Worm (Caenorhabditis elegans): ENCODE data around the gene clh-6.

The clh-6 gene

DNA sequence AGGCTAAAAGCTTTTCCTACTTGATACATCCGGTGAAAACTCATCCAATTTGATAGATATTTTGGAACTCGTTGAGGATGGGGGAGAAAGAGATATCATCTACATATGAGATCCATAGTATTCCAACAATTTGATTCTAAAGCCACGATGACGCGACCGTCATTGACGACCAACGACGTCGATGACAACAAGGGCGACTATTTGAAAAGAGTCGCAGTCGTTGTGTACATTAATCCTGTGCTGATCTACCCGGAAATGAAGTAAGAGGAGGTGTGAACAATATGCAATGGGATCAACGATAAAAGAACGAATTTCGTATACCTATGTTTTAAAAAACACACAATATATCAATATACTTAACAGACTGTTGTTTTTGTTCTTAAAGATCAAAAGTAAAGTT, 35.0 kb downstream of the clh-6 start:
- TF ChIP-seq lin-39 (tag; optimal IDR thresholded peaks at IDR 0.05) (no peak), aly-2 (tag; optimal IDR thresholded peaks at IDR 0.05) (no peak), ZK546.5 (tag; optimal IDR thresholded peaks at IDR 0.05) (no peak), sem-4 (tag; optimal IDR thresholded peaks at IDR 0.05) (no peak)

DNA sequence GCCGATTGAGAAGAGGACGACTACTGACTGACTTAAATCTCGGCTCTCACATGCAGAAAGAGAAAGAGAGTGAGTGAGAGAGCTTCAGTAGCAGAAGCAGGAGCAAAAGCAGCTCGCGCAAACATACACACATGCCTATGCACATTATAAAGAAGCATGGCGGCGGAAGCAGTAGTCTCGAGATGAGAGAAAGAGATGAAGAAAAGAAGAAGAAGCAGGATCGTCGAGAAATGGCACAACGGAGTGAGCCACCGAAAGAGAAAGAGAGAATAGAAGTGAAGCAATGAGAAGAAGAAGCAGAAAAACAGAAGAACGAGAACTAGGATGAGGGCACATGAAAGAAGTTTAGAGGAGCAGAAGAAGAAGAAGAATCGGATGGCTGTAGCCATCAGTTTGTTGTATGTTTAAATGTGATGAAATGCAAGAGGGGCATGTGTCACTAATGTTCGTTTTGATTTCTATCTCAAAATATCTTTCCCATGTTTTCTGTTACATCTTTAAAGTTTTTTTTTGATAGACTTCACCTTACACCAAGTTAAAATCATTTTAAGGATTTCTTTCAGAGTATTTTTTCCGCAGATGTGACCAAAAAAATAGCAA, 36.2 kb downstream of the clh-6 start:
- TF ChIP-seq egl-27 (tag; optimal IDR thresholded peaks at IDR 0.05) (no peak), nhr-237 (tag; optimal IDR thresholded peaks at IDR 0.05) (no peak), unc-39 (tag; optimal IDR thresholded peaks at IDR 0.05) (no peak), fos-1 (tag; optimal IDR thresholded peaks at IDR 0.05) (no peak), elt-1 (tag; optimal IDR thresholded peaks at IDR 0.05) (no peak), mbf-1 (tag; optimal IDR thresholded peaks at IDR 0.05) (no peak), crh-2 (tag; optimal IDR thresholded peaks at IDR 0.05) (peak; percentile 41), snpc-4 (tag; optimal IDR thresholded peaks at IDR 0.05) (peak; percentile 15), alr-1 (tag; optimal IDR thresholded peaks at IDR 0.05) (no peak), sma-9 (GFP tag; optimal IDR thresholded peaks at IDR 0.05) (peak; percentile 29), sma-9 (tag; optimal IDR thresholded peaks at IDR 0.05) (no peak), nhr-21 (tag; optimal IDR thresholded peaks at IDR 0.05) (no peak), C34F6.9 (tag; optimal IDR thresholded peaks at IDR 0.05) (peak; percentile 76), mab-5 (tag; optimal IDR thresholded peaks at IDR 0.05) (peak; percentile 7), dmd-4 (tag; optimal IDR thresholded peaks at IDR 0.05) (no peak), sem-4 (tag; optimal IDR thresholded peaks at IDR 0.05) (no peak), lin-13 (GFP tag; optimal IDR thresholded peaks at IDR 0.05) (no peak), F13H6.1 (tag; optimal IDR thresholded peaks at IDR 0.05) (peak; percentile 48), aly-2 (tag; optimal IDR thresholded peaks at IDR 0.05) (no peak), nhr-23 (tag; optimal IDR thresholded peaks at IDR 0.05) (no peak), nhr-77 (tag; optimal IDR thresholded peaks at IDR 0.05) (no peak), nhr-12 (tag; optimal IDR thresholded peaks at IDR 0.05) (no peak), lin-39 (tag; optimal IDR thresholded peaks at IDR 0.05) (no peak), blmp-1 (tag; optimal IDR thresholded peaks at IDR 0.05; ENCODE audit: insufficient read depth) (no peak), lin-11 (tag; optimal IDR thresholded peaks at IDR 0.05) (peak; percentile 56), ama-1 (optimal IDR thresholded peaks at IDR 0.05) (no peak), nhr-10 (tag; optimal IDR thresholded peaks at IDR 0.05) (no peak), skn-1 (tag; optimal IDR thresholded peaks at IDR 0.05) (no peak), lsy-2 (tag; optimal IDR thresholded peaks at IDR 0.05) (peak in 1 of 2 experiments; percentile 56), zag-1 (tag; optimal IDR thresholded peaks at IDR 0.05) (peak; percentile 82), unc-55 (GFP tag; optimal IDR thresholded peaks at IDR 0.05) (peak; percentile 56), peb-1 (tag; optimal IDR thresholded peaks at IDR 0.05) (no peak), nhr-129 (tag; optimal IDR thresholded peaks at IDR 0.05) (peak; percentile 75), ztf-4 (tag; optimal IDR thresholded peaks at IDR 0.05) (no peak), mdl-1 (tag; optimal IDR thresholded peaks at IDR 0.05) (peak; percentile 61 to 77), nhr-25 (tag; optimal IDR thresholded peaks at IDR 0.05) (no peak)

DNA sequence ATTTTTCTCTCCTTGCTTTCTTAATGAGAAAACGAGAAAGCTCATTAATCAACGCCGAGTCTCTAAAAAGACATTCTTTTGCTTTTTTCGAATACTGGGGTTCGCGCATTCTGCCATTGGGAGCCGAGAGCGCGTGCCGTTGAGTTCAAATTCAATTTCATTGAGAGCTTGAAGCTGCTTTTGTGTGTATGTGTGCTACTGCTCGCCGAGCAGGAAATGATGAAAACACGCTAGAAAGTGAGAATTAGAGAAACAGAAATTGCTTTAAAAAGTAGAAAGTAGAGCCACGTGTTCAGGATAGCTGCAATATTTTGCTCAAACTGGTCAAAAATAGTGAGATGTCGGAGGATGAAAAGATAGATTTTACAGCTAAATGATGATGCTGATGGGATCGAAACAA, 37.5 kb downstream of the clh-6 start:
- TF ChIP-seq nhr-129 (tag; optimal IDR thresholded peaks at IDR 0.05) (peak; percentile 34), nhr-6 (tag; optimal IDR thresholded peaks at IDR 0.05) (no peak), unc-39 (tag; optimal IDR thresholded peaks at IDR 0.05) (no peak), alr-1 (tag; optimal IDR thresholded peaks at IDR 0.05) (no peak), lin-13 (GFP tag; optimal IDR thresholded peaks at IDR 0.05) (no peak), blmp-1 (tag; optimal IDR thresholded peaks at IDR 0.05; ENCODE audit: insufficient read depth) (no peak), C34F6.9 (tag; optimal IDR thresholded peaks at IDR 0.05) (peak; percentile 58), nhr-11 (tag; optimal IDR thresholded peaks at IDR 0.05) (no peak), ama-1 (optimal IDR thresholded peaks at IDR 0.05) (no peak), lsy-2 (tag; optimal IDR thresholded peaks at IDR 0.05) (peak in 1 of 2 experiments; percentile 60), lin-11 (tag; optimal IDR thresholded peaks at IDR 0.05) (no peak), nhr-23 (tag; optimal IDR thresholded peaks at IDR 0.05) (no peak), zag-1 (tag; optimal IDR thresholded peaks at IDR 0.05) (peak; percentile 46), crh-2 (tag; optimal IDR thresholded peaks at IDR 0.05) (no peak), sma-9 (GFP tag; optimal IDR thresholded peaks at IDR 0.05) (peak; percentile 42), sma-9 (tag; optimal IDR thresholded peaks at IDR 0.05) (no peak), ceh-16 (tag; optimal IDR thresholded peaks at IDR 0.05) (no peak), egl-27 (tag; optimal IDR thresholded peaks at IDR 0.05) (no peak), aly-2 (tag; optimal IDR thresholded peaks at IDR 0.05) (no peak), unc-55 (GFP tag; optimal IDR thresholded peaks at IDR 0.05) (peak; percentile 7)
